Worm (Caenorhabditis elegans) whole organism, mixed stage, embryonic: ENCODE data around the gene gur-4.

ENCODE experiments used
- blmp-1 ChIP-seq: fragments of 150-350 bp; optimal IDR thresholded peaks from 2 replicates; lab custom pipeline; 2014; ENCODE audit warnings: missing biosample characterization, missing genetic modification characterization
- elt-1 ChIP-seq: sonication (generic microtip); optimal IDR thresholded peaks from 2 replicates; lab custom pipeline; 2017; ENCODE audit warnings: missing genetic modification characterization, mild to moderate bottlenecking, missing compliant biosample characterization, antibody characterized with exemption, moderate library complexity, borderline replicate concordance; ENCODE audit not compliant: insufficient read depth
- lin-13 ChIP-seq: fragments of 150-350 bp; optimal IDR thresholded peaks from 2 replicates; lab custom pipeline; 2014; ENCODE audit warnings: missing biosample characterization, missing genetic modification characterization
- mab-5 ChIP-seq: fragments of 150-350 bp; optimal IDR thresholded peaks from 2 replicates; lab custom pipeline; 2014; ENCODE audit warnings: missing biosample characterization, missing genetic modification characterization
- mep-1 ChIP-seq: fragments of 150-350 bp; optimal IDR thresholded peaks from 2 replicates; lab custom pipeline; 2017; ENCODE audit warnings: missing biosample characterization, missing genetic modification reagents, missing genetic modification characterization, inconsistent platforms
- nhr-28 ChIP-seq: fragments of 150-350 bp; optimal IDR thresholded peaks from 2 replicates; lab custom pipeline; 2014; ENCODE audit warnings: missing biosample characterization, missing genetic modification characterization
- snpc-4 ChIP-seq: fragments of 150-350 bp; optimal IDR thresholded peaks from 2 replicates; lab custom pipeline; 2014; ENCODE audit warnings: missing biosample characterization, missing genetic modification characterization
- tbx-8 ChIP-seq: fragments of 200-800 bp; sonication (Bioruptor generic); optimal IDR thresholded peaks from 2 replicates; lab custom pipeline; 2018; ENCODE audit warnings: mild to moderate bottlenecking, missing genetic modification characterization, moderate library complexity, missing compliant biosample characterization
- unc-39 ChIP-seq: fragments of 150-350 bp; optimal IDR thresholded peaks from 2 replicates; lab custom pipeline; 2014; ENCODE audit warnings: missing biosample characterization, missing genetic modification characterization
- unc-62 ChIP-seq: fragments of 150-350 bp; optimal IDR thresholded peaks from 2 replicates; lab custom pipeline; 2014; ENCODE audit warnings: missing biosample characterization, missing genetic modification reagents, missing genetic modification characterization
- ztf-11 ChIP-seq: fragments of 150-350 bp; optimal IDR thresholded peaks from 2 replicates; lab custom pipeline; 2014; ENCODE audit warnings: missing biosample characterization, missing genetic modification characterization

- TF ChIP-seq tbx-8 (GFP tag; lab: Kevin White, UChicago) (no peak), elt-1 (tag; lab: Kevin White, UChicago) (no peak), unc-62 (no peak), lin-13 (tag; lab: Kevin White, UChicago) (no peak), mep-1 (no peak), unc-39 (tag; lab: Kevin White, UChicago) (no peak), nhr-28 (no peak), mab-5 (no peak), snpc-4 (tag; lab: Kevin White, UChicago) (no peak), blmp-1 (tag; lab: Kevin White, UChicago) (no peak), ztf-11 (tag; lab: Kevin White, UChicago) (no peak)
Observed at ce11 chrII:14097518-14097917, 7.1 kb upstream of the gur-4 start, which contains the start of gene Y39G8C.2.
